Fruit fly (Drosophila melanogaster): Measurements from ENCODE around the gene Ugt36A1.

dm6 chr2L:3646041-3646440, 27.1 kb downstream of the Ugt36A1 start:
- TF ChIP-seq h (GFP tag; optimal IDR thresholded peaks at IDR 0.05): no peak
- no peak for TF ChIP-seq lola (GFP tag; optimal IDR thresholded peaks at IDR 0.05)
- no peak for TF ChIP-seq Dif (GFP tag; optimal IDR thresholded peaks at IDR 0.05; ENCODE audit: partially characterized antibody)
- no peak for TF ChIP-seq usp (GFP tag; optimal IDR thresholded peaks at IDR 0.05)
- TF ChIP-seq Dfd (GFP tag; optimal IDR thresholded peaks at IDR 0.05): no peak
- TF ChIP-seq Myc (optimal IDR thresholded peaks at IDR 0.05): no peak
- TF ChIP-seq pan (optimal IDR thresholded peaks at IDR 0.05): no peak
- no peak for TF ChIP-seq OdsH (GFP tag; optimal IDR thresholded peaks at IDR 0.05)
- no peak for TF ChIP-seq woc (GFP tag; optimal IDR thresholded peaks at IDR 0.05)
- TF ChIP-seq sv (GFP tag; optimal IDR thresholded peaks at IDR 0.05): no peak
- no peak for TF ChIP-seq ey (GFP tag; optimal IDR thresholded peaks at IDR 0.05)
- TF ChIP-seq rgr (GFP tag; optimal IDR thresholded peaks at IDR 0.05): no peak
- no peak for TF ChIP-seq Vsx2 (GFP tag; optimal IDR thresholded peaks at IDR 0.05; ENCODE audit: partially characterized antibody)

Data from whole organism, wandering third instar larva.